Fruit fly (Drosophila melanogaster) whole organism, embryonic: ENCODE results near the gene DEF8.

Source experiments
- CG10267 ChIP-seq: fragments of 200-800 bp; sonication (Bioruptor generic); optimal IDR thresholded peaks from 2 replicates; lab custom pipeline; 2018; ENCODE audit warnings: missing biosample characterization, mild to moderate bottlenecking, missing genetic modification characterization, moderate library complexity
- CG10321 ChIP-seq: fragments of 200-800 bp; sonication (Bioruptor generic); IDR thresholded peaks from 2 replicates; pipeline ENCODE4 v1.3.6; 2022; ENCODE audit warnings: missing biosample characterization, missing genetic modification characterization
- CG11560 ChIP-seq: fragments of 200-800 bp; sonication (Bioruptor generic); IDR thresholded peaks from 3 replicates; pipeline ENCODE4 v1.3.6; 2022; ENCODE audit warnings: missing biosample characterization, missing genetic modification characterization
- CG11696 ChIP-seq: fragments of 200-800 bp; sonication (Bioruptor generic); IDR thresholded peaks from 2 replicates; pipeline ENCODE4 v1.3.6; 2022; ENCODE audit warnings: missing biosample characterization, missing genetic modification characterization
- CG12659 ChIP-seq: fragments of 200-800 bp; sonication (Bioruptor generic); optimal IDR thresholded peaks from 3 replicates; lab custom pipeline; 2017; ENCODE audit warnings: mild to moderate bottlenecking, missing biosample characterization, missing genetic modification reagents, missing genetic modification characterization
- CG14441 ChIP-seq: fragments of 200-800 bp; sonication (Bioruptor generic); IDR thresholded peaks from 2 replicates; pipeline ENCODE4 v1.3.6; 2022; ENCODE audit warnings: missing biosample characterization, missing genetic modification characterization
- CG1529 ChIP-seq: fragments of 200-800 bp; sonication (Bioruptor generic); optimal IDR thresholded peaks from 3 replicates; lab custom pipeline; 2018; ENCODE audit warnings: missing biosample characterization, missing genetic modification characterization
- CG2199 ChIP-seq: fragments of 200-800 bp; sonication (Bioruptor generic); IDR thresholded peaks from 3 replicates; pipeline ENCODE4 v1.3.6; 2022; ENCODE audit warnings: missing biosample characterization, missing genetic modification characterization
- CG2678 ChIP-seq: fragments of 200-800 bp; sonication (Bioruptor generic); optimal IDR thresholded peaks from 3 replicates; lab custom pipeline; 2019; ENCODE audit warnings: missing biosample characterization, mild to moderate bottlenecking, missing genetic modification characterization, moderate library complexity
- CG2875 ChIP-seq: fragments of 200-800 bp; sonication (Bioruptor generic); optimal IDR thresholded peaks from 2 replicates; lab custom pipeline; 2017; ENCODE audit warnings: missing biosample characterization, mild to moderate bottlenecking, missing genetic modification characterization, missing genetic modification reagents
- CG33557 ChIP-seq: fragments of 200-800 bp; sonication (Bioruptor generic); optimal IDR thresholded peaks from 2 replicates; lab custom pipeline; 2019; ENCODE audit warnings: missing biosample characterization, mild to moderate bottlenecking, missing genetic modification characterization, moderate library complexity
- CG4328 ChIP-seq: fragments of 200-800 bp; sonication (Bioruptor generic); optimal IDR thresholded peaks from 3 replicates; lab custom pipeline; 2017; ENCODE audit warnings: missing biosample characterization, missing genetic modification reagents, missing genetic modification characterization
- CG4617 ChIP-seq: fragments of 200-800 bp; sonication (Bioruptor generic); optimal IDR thresholded peaks from 3 replicates; lab custom pipeline; 2016; ENCODE audit warnings: missing biosample characterization, missing genetic modification characterization, borderline replicate concordance
- CG4707 ChIP-seq: fragments of 200-800 bp; sonication (Bioruptor generic); optimal IDR thresholded peaks from 2 replicates; lab custom pipeline; 2018; ENCODE audit warnings: missing biosample characterization, mild to moderate bottlenecking, missing genetic modification characterization, moderate library complexity
- CG7372 ChIP-seq: fragments of 200-800 bp; sonication (Bioruptor generic); IDR thresholded peaks from 2 replicates; pipeline ENCODE4 v1.3.6; 2022; ENCODE audit warnings: missing biosample characterization, missing genetic modification characterization
- CG9609 ChIP-seq: fragments of 200-800 bp; sonication (Bioruptor generic); optimal IDR thresholded peaks from 3 replicates; lab custom pipeline; 2016; ENCODE audit warnings: missing biosample characterization, missing genetic modification characterization
- CG9797 ChIP-seq: fragments of 200-800 bp; sonication (Bioruptor generic); optimal IDR thresholded peaks from 3 replicates; lab custom pipeline; 2018; ENCODE audit warnings: missing biosample characterization, mild to moderate bottlenecking, missing genetic modification characterization
- Dad ChIP-seq: fragments of 200-800 bp; sonication (Bioruptor generic); optimal IDR thresholded peaks from 3 replicates; lab custom pipeline; 2016; ENCODE audit warnings: missing biosample characterization, missing genetic modification characterization
- E2f1 ChIP-seq: fragments of 200-800 bp; sonication (Bioruptor generic); IDR thresholded peaks from 2 replicates; pipeline ENCODE4 v1.3.6; 2022; ENCODE audit warnings: missing biosample characterization, missing genetic modification characterization
- E2f2 ChIP-seq: fragments of 200-800 bp; sonication (Bioruptor generic); IDR thresholded peaks from 2 replicates; pipeline ENCODE4 v1.3.6; 2022; ENCODE audit warnings: missing biosample characterization, missing genetic modification characterization
- Ets97D ChIP-seq: fragments of 200-800 bp; sonication (Bioruptor generic); optimal IDR thresholded peaks from 3 replicates; lab custom pipeline; 2016; ENCODE audit warnings: missing biosample characterization, missing genetic modification characterization
- H15 ChIP-seq: fragments of 200-800 bp; sonication (Bioruptor generic); IDR thresholded peaks from 3 replicates; pipeline ENCODE4 v1.3.6; 2022; ENCODE audit warnings: missing biosample characterization, missing genetic modification characterization
- Hey ChIP-seq: fragments of 200-800 bp; sonication (Bioruptor generic); optimal IDR thresholded peaks from 3 replicates; lab custom pipeline; 2018; ENCODE audit warnings: missing biosample characterization, mild to moderate bottlenecking, missing genetic modification characterization
- Hr51 ChIP-seq, 2 experiments: fragments of 200-800 bp; sonication (Bioruptor generic); optimal IDR thresholded peaks; 2 replicates in 1 of 2; 3 replicates in 1 of 2; lab custom pipeline; 2016 to 2018; ENCODE audit warnings: missing biosample characterization in 2 of 2, missing genetic modification characterization in 2 of 2, mild to moderate bottlenecking in 1 of 2, moderate library complexity in 1 of 2
- NFAT ChIP-seq: fragments of 200-800 bp; sonication (Bioruptor generic); IDR thresholded peaks from 2 replicates; pipeline ENCODE4 v1.3.6; 2022; ENCODE audit warnings: missing biosample characterization, missing genetic modification characterization
- Pdp1 ChIP-seq, 2 experiments: fragments of 200-800 bp; sonication (Bioruptor generic); optimal IDR thresholded peaks; 3 replicates each; lab custom pipeline; 2016; ENCODE audit warnings: missing biosample characterization in 2 of 2, missing genetic modification characterization in 2 of 2, mild to moderate bottlenecking in 1 of 2, moderate library complexity in 1 of 2
- Sry-δ ChIP-seq: fragments of 200-800 bp; sonication (Bioruptor generic); optimal IDR thresholded peaks from 2 replicates; lab custom pipeline; 2016; ENCODE audit warnings: missing biosample characterization, missing genetic modification characterization
- Stat92E ChIP-seq, 3 experiments: fragments of >200 bp in 2 of 3; fragments of 200-800 bp in 1 of 3; sonication (Bioruptor generic) in 1 of 3; optimal IDR thresholded peaks; 2 replicates each; lab custom pipeline; 2017 to 2019; ENCODE audit warnings: missing biosample characterization in 3 of 3, missing genetic modification characterization in 3 of 3, mild to moderate bottlenecking in 1 of 3, moderate library complexity in 1 of 3
- aop ChIP-seq: fragments of 200-800 bp; sonication (Bioruptor generic); IDR thresholded peaks from 2 replicates; pipeline ENCODE4 v1.3.6; 2022; ENCODE audit warnings: missing biosample characterization, missing genetic modification characterization
- caup ChIP-seq: fragments of 200-800 bp; sonication (Bioruptor generic); optimal IDR thresholded peaks from 3 replicates; lab custom pipeline; 2017; ENCODE audit warnings: missing biosample characterization, mild to moderate bottlenecking, missing genetic modification characterization, moderate library complexity; ENCODE audit not compliant: severe bottlenecking
- cg ChIP-seq: fragments of 200-800 bp; sonication (Bioruptor generic); optimal IDR thresholded peaks from 3 replicates; lab custom pipeline; 2019; ENCODE audit warnings: missing biosample characterization, mild to moderate bottlenecking, missing genetic modification characterization, moderate library complexity
- chm ChIP-seq: fragments of 200-800 bp; sonication (Bioruptor generic); IDR thresholded peaks from 2 replicates; pipeline ENCODE4 v1.3.6; 2022; ENCODE audit warnings: missing biosample characterization, missing genetic modification characterization
- dpn ChIP-seq, 2 experiments: fragments of 200-800 bp; sonication (Bioruptor generic); optimal IDR thresholded peaks; 3 replicates each; lab custom pipeline; 2016; ENCODE audit warnings: missing biosample characterization in 2 of 2, missing genetic modification characterization in 2 of 2
- hbn ChIP-seq: fragments of 200-800 bp; sonication (Bioruptor generic); IDR thresholded peaks from 2 replicates; pipeline ENCODE4 v1.3.6; 2022; ENCODE audit warnings: missing biosample characterization, missing genetic modification characterization; ENCODE audit not compliant: partially characterized antibody
- klu ChIP-seq: fragments of 200-800 bp; sonication (Bioruptor generic); IDR thresholded peaks from 2 replicates; pipeline ENCODE4 v1.3.6; 2022; ENCODE audit warnings: missing biosample characterization, missing genetic modification characterization
- kni ChIP-seq: fragments of 200-800 bp; sonication (Bioruptor generic); optimal IDR thresholded peaks from 3 replicates; lab custom pipeline; 2017; ENCODE audit warnings: mild to moderate bottlenecking, missing biosample characterization, missing genetic modification reagents, missing genetic modification characterization
- knrl ChIP-seq: fragments of 200-800 bp; sonication (Bioruptor generic); IDR thresholded peaks from 3 replicates; pipeline ENCODE4 v1.3.6; 2022; ENCODE audit warnings: missing biosample characterization, missing genetic modification characterization; ENCODE audit not compliant: partially characterized antibody
- lola ChIP-seq, 3 experiments: fragments of >200 bp in 2 of 3; fragments of 200-800 bp in 1 of 3; sonication (Bioruptor generic) in 1 of 3; optimal IDR thresholded peaks; 2 replicates each; lab custom pipeline; 2017 to 2019; ENCODE audit warnings: missing biosample characterization in 3 of 3, missing genetic modification characterization in 3 of 3, mild to moderate bottlenecking in 1 of 3, moderate library complexity in 1 of 3
- luna ChIP-seq: fragments of 200-800 bp; sonication (Bioruptor generic); optimal IDR thresholded peaks from 2 replicates; lab custom pipeline; 2016; ENCODE audit warnings: missing biosample characterization, missing genetic modification characterization
- pfk ChIP-seq: fragments of 200-800 bp; sonication (Bioruptor generic); optimal IDR thresholded peaks from 2 replicates; lab custom pipeline; 2018; ENCODE audit warnings: missing biosample characterization, mild to moderate bottlenecking, missing genetic modification characterization, moderate library complexity
- pho ChIP-seq: fragments of 200-800 bp; sonication (Bioruptor generic); optimal IDR thresholded peaks from 2 replicates; lab custom pipeline; 2016; ENCODE audit warnings: missing biosample characterization, missing genetic modification characterization
- pnt ChIP-seq: fragments of 200-800 bp; sonication (Bioruptor generic); optimal IDR thresholded peaks from 3 replicates; lab custom pipeline; 2016; ENCODE audit warnings: missing biosample characterization, missing genetic modification characterization
- ro ChIP-seq: fragments of 200-800 bp; sonication (Bioruptor generic); IDR thresholded peaks from 2 replicates; pipeline ENCODE4 v1.3.6; 2022; ENCODE audit warnings: missing biosample characterization, missing genetic modification characterization
- schlank ChIP-seq: fragments of 200-800 bp; sonication (Bioruptor generic); optimal IDR thresholded peaks from 2 replicates; lab custom pipeline; 2018; ENCODE audit warnings: missing biosample characterization, mild to moderate bottlenecking, missing genetic modification characterization
- sug ChIP-seq: fragments of 200-800 bp; optimal IDR thresholded peaks from 2 replicates; lab custom pipeline; 2019; ENCODE audit warnings: missing biosample characterization, mild to moderate bottlenecking, missing genetic modification characterization, moderate library complexity
- tll ChIP-seq, 2 experiments: fragments of 200-800 bp in 1 of 2; fragments of >200 bp in 1 of 2; sonication (Bioruptor generic) in 1 of 2; optimal IDR thresholded peaks; 2 replicates each; lab custom pipeline; 2017 to 2019; ENCODE audit warnings: missing biosample characterization in 2 of 2, missing genetic modification characterization in 2 of 2, mild to moderate bottlenecking in 1 of 2, moderate library complexity in 1 of 2
- trh ChIP-seq: fragments of 200-800 bp; sonication (Bioruptor generic); optimal IDR thresholded peaks from 2 replicates; lab custom pipeline; 2016; ENCODE audit warnings: missing biosample characterization, missing genetic modification characterization
- tx ChIP-seq: fragments of 200-800 bp; sonication (Bioruptor generic); optimal IDR thresholded peaks from 2 replicates; lab custom pipeline; 2016; ENCODE audit warnings: missing biosample characterization, missing genetic modification characterization

DEF8 gene

DNA sequence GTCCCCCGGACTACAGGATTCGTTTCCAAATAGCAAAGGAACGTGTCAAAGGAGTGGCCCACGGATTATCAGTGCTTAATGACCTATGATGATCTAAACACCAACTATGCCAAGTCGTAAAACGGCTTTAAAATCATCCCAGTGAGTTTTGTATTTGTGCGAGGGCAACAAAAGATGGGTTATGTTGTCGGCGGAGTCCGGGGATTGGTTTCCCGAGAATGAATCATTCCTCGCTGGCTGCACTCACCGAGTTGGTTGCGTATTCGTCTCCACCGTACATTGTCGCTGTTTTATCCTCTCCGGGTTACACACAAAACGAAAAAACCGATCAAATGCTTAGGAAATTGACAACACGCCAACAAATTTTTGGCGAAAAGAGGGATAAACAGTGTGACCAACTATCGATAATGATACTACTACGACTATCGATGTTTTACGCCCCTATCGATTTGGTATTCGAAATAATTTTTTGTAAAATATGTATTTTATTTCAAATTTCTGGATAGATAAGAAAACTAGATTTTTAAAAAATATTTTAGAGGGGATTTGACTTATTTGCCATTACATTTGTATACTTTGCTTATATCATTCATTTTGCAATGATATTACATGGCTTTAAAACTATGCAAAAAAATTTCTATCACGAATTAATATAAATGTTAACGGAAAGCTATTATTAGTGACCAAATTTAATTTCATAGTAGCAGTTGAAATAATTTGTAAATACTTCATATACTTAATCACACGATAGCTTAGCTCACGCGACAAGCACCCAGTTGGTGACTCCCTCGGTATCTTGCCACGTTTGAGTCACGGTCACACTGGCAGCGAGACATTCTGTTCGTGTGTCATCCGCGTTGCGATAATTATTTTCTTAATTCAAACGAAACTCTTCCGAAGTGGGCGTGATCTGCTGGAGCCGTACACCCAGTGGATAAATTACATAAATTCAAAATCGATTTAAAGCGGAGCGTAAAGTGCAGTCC lies 14.1 kb downstream of the DEF8 start, which contains the start of the genes eIF3l and Nrx-IV (continued):
- TF ChIP-seq CG1529 (no peak), CG33557 (GFP tag; lab: Kevin White, UChicago) (no peak), pnt (GFP tag; lab: Kevin White, UChicago) (no peak), kni (GFP tag; lab: Kevin White, UChicago) (no peak), Ets97D (GFP tag; lab: Kevin White, UChicago) (peak; percentile 14), Dad (no peak), CG4707 (GFP tag; lab: Kevin White, UChicago) (no peak), NFAT (GFP tag; lab: Robert Waterston, UW) (no peak), ro (GFP tag; lab: Robert Waterston, UW) (no peak), pho (GFP tag; lab: Kevin White, UChicago) (no peak), hbn (GFP tag; lab: Robert Waterston, UW) (peak; percentile 59; the same call in 1 of the 2 replicates), CG14441 (GFP tag; lab: Robert Waterston, UW) (no peak), Hey (tag; lab: Kevin White, UChicago) (no peak), cg (GFP tag; lab: Kevin White, UChicago) (no peak), sug (tag; lab: Kevin White, UChicago) (no peak), knrl (GFP tag; lab: Robert Waterston, UW) (peak; percentile 76), schlank (tag; lab: Kevin White, UChicago) (no peak), dpn (GFP tag; optimal IDR thresholded peaks at IDR 0.05; lab: Kevin White, UChicago) (no peak), CG7372 (GFP tag; lab: Robert Waterston, UW) (no peak), CG10321 (GFP tag; lab: Robert Waterston, UW) (no peak), aop (no peak), CG2199 (no peak), CG12659 (GFP tag; lab: Kevin White, UChicago) (peak; percentile 35), CG11560 (tag; lab: Robert Waterston, UW) (no peak), CG4617 (GFP tag; lab: Kevin White, UChicago) (peak; percentile 47), CG2678 (no peak), trh (GFP tag; lab: Kevin White, UChicago) (no peak), klu (GFP tag; lab: Robert Waterston, UW) (no peak), E2f2 (no peak), Stat92E (GFP tag; optimal IDR thresholded peaks at IDR 0.05; lab: Kevin White, UChicago) (no peak), pfk (GFP tag; lab: Kevin White, UChicago) (no peak), CG4328 (GFP tag; lab: Kevin White, UChicago) (no peak), E2f1 (no peak), Hr51 (GFP tag; optimal IDR thresholded peaks at IDR 0.05; lab: Kevin White, UChicago) (no peak), CG10267 (peak; percentile 31), caup (GFP tag; lab: Kevin White, UChicago) (no peak), CG11696 (no peak), tx (no peak), luna (GFP tag; lab: Kevin White, UChicago) (no peak), H15 (GFP tag; lab: Robert Waterston, UW) (no peak), CG9797 (GFP tag; lab: Kevin White, UChicago) (peak; percentile 77), chm (GFP tag; lab: Robert Waterston, UW) (no peak), CG9609 (GFP tag; lab: Kevin White, UChicago) (no peak), Pdp1 (GFP tag; optimal IDR thresholded peaks at IDR 0.05; lab: Kevin White, UChicago) (no peak), lola (GFP tag; optimal IDR thresholded peaks at IDR 0.05; lab: Kevin White, UChicago) (no peak), CG2875 (GFP tag; lab: Kevin White, UChicago) (no peak), tll (GFP tag; optimal IDR thresholded peaks at IDR 0.05; lab: Kevin White, UChicago) (no peak), Sry-δ (peak; percentile 74)
